Fruit fly (Drosophila melanogaster) whole organism, prepupa: ENCODE results near the gene CG12728.

Experiments
- Blimp-1 ChIP-seq: fragments of 200-800 bp; sonication (Bioruptor generic); optimal IDR thresholded peaks from 3 replicates; lab custom pipeline; 2017; ENCODE audit warnings: missing biosample characterization, missing genetic modification characterization, mild to moderate bottlenecking, moderate library complexity, missing genetic modification reagents
- CG11294 ChIP-seq: fragments of 200-800 bp; sonication (Bioruptor generic); IDR thresholded peaks from 2 replicates; pipeline ENCODE4 v1.3.6; 2022; ENCODE audit warnings: missing biosample characterization, missing genetic modification characterization
- CG11762 ChIP-seq: fragments of 200-800 bp; sonication (Bioruptor generic); optimal IDR thresholded peaks from 3 replicates; lab custom pipeline; 2016; ENCODE audit warnings: missing biosample characterization, missing genetic modification characterization; ENCODE audit not compliant: insufficient read depth
- CG11902 ChIP-seq: fragments of 200-800 bp; sonication (Bioruptor generic); optimal IDR thresholded peaks from 3 replicates; lab custom pipeline; 2016; ENCODE audit warnings: missing biosample characterization, missing genetic modification characterization
- CG15336 ChIP-seq: fragments of 200-800 bp; sonication (Bioruptor generic); IDR thresholded peaks from 2 replicates; pipeline ENCODE4 v1.3.6; 2022; ENCODE audit warnings: missing biosample characterization, missing genetic modification characterization
- CG1621 ChIP-seq: fragments of 200-800 bp; sonication (Bioruptor generic); optimal IDR thresholded peaks from 3 replicates; lab custom pipeline; 2018; ENCODE audit warnings: missing biosample characterization, mild to moderate bottlenecking, missing genetic modification characterization
- CG16779 ChIP-seq: fragments of 200-800 bp; sonication (Bioruptor generic); optimal IDR thresholded peaks from 3 replicates; lab custom pipeline; 2017; ENCODE audit warnings: missing biosample characterization, mild to moderate bottlenecking, missing genetic modification characterization
- CG31627 ChIP-seq: fragments of 200-800 bp; sonication (Bioruptor generic); optimal IDR thresholded peaks from 3 replicates; lab custom pipeline; 2016; ENCODE audit warnings: missing biosample characterization, missing genetic modification characterization
- CG32006 ChIP-seq: fragments of 200-800 bp; sonication (Bioruptor generic); optimal IDR thresholded peaks from 3 replicates; lab custom pipeline; 2017; ENCODE audit warnings: missing biosample characterization, mild to moderate bottlenecking, missing genetic modification characterization
- CG34406 ChIP-seq: fragments of 200-800 bp; sonication (Bioruptor generic); optimal IDR thresholded peaks from 3 replicates; lab custom pipeline; 2016; ENCODE audit warnings: missing biosample characterization, missing genetic modification characterization
- CG3919 ChIP-seq: fragments of 200-800 bp; sonication (Bioruptor generic); optimal IDR thresholded peaks from 3 replicates; lab custom pipeline; 2016; ENCODE audit warnings: missing biosample characterization, missing genetic modification characterization
- CG4318 ChIP-seq: fragments of 200-800 bp; sonication (Bioruptor generic); optimal IDR thresholded peaks from 3 replicates; lab custom pipeline; 2017; ENCODE audit warnings: missing biosample characterization, mild to moderate bottlenecking, missing genetic modification characterization
- CG6163 ChIP-seq: fragments of 200-800 bp; sonication (Bioruptor generic); IDR thresholded peaks from 3 replicates; pipeline ENCODE4 v1.3.6; 2022; ENCODE audit warnings: missing biosample characterization, missing genetic modification characterization
- CG6276 ChIP-seq: fragments of 200-800 bp; sonication (Bioruptor generic); optimal IDR thresholded peaks from 2 replicates; lab custom pipeline; 2017; ENCODE audit warnings: missing biosample characterization, mild to moderate bottlenecking, missing genetic modification characterization
- CG6808 ChIP-seq: fragments of 200-800 bp; sonication (Bioruptor generic); optimal IDR thresholded peaks from 3 replicates; lab custom pipeline; 2017; ENCODE audit warnings: missing biosample characterization, missing genetic modification characterization, mild to moderate bottlenecking, moderate library complexity, missing genetic modification reagents
- CG6854 ChIP-seq: fragments of 200-800 bp; sonication (Bioruptor generic); optimal IDR thresholded peaks from 2 replicates; lab custom pipeline; 2017; ENCODE audit warnings: missing biosample characterization, mild to moderate bottlenecking, missing genetic modification characterization
- CG8119 ChIP-seq: fragments of 200-800 bp; sonication (Bioruptor generic); IDR thresholded peaks from 3 replicates; pipeline ENCODE4 v1.3.6; 2022; ENCODE audit warnings: missing biosample characterization, missing genetic modification characterization
- CG8319 ChIP-seq: fragments of 200-800 bp; sonication (Bioruptor generic); optimal IDR thresholded peaks from 3 replicates; lab custom pipeline; 2016; ENCODE audit warnings: missing biosample characterization, missing genetic modification characterization
- CG8632 ChIP-seq: fragments of 200-800 bp; sonication (Bioruptor generic); optimal IDR thresholded peaks from 3 replicates; lab custom pipeline; 2016; ENCODE audit warnings: missing biosample characterization, missing genetic modification characterization
- CG9139 ChIP-seq: fragments of 200-800 bp; sonication (Bioruptor generic); optimal IDR thresholded peaks from 3 replicates; lab custom pipeline; 2017; ENCODE audit warnings: missing biosample characterization, mild to moderate bottlenecking, missing genetic modification characterization
- Eip78C ChIP-seq: fragments of 200-800 bp; sonication (Bioruptor generic); peaks from one replicate; lab custom pipeline; 2016; ENCODE audit warnings: missing biosample characterization, missing genetic modification characterization
- Eip93F ChIP-seq: fragments of 200-800 bp; sonication (Bioruptor generic); optimal IDR thresholded peaks from 2 replicates; lab custom pipeline; 2016; ENCODE audit warnings: missing biosample characterization, mild to moderate bottlenecking, missing genetic modification characterization
- Ets21C ChIP-seq: fragments of 200-800 bp; sonication (Bioruptor generic); optimal IDR thresholded peaks from 3 replicates; lab custom pipeline; 2016; ENCODE audit warnings: missing biosample characterization, missing genetic modification characterization
- Ets96B ChIP-seq: fragments of 200-800 bp; optimal IDR thresholded peaks from 2 replicates; lab custom pipeline; 2019; ENCODE audit warnings: missing biosample characterization, mild to moderate bottlenecking, missing genetic modification characterization, moderate library complexity
- Hr38 ChIP-seq: sonication (Bioruptor generic); optimal IDR thresholded peaks from 2 replicates; lab custom pipeline; 2016; ENCODE audit warnings: missing biosample characterization, missing genetic modification characterization
- Hr39 ChIP-seq: fragments of 200-800 bp; sonication (Bioruptor generic); optimal IDR thresholded peaks from 2 replicates; lab custom pipeline; 2016; ENCODE audit warnings: missing biosample characterization, missing genetic modification characterization
- Hr4 ChIP-seq: fragments of 200-800 bp; sonication (Bioruptor generic); optimal IDR thresholded peaks from 3 replicates; lab custom pipeline; 2016; ENCODE audit warnings: missing biosample characterization, missing genetic modification characterization
- Lpt ChIP-seq: fragments of 200-800 bp; sonication (Bioruptor generic); optimal IDR thresholded peaks from 3 replicates; lab custom pipeline; 2016; ENCODE audit warnings: missing biosample characterization, missing genetic modification characterization
- Met ChIP-seq: fragments of 200-800 bp; sonication (Bioruptor generic); optimal IDR thresholded peaks from 3 replicates; lab custom pipeline; 2016; ENCODE audit warnings: missing biosample characterization, missing genetic modification characterization
- Smox ChIP-seq: fragments of 200-800 bp; sonication (Bioruptor generic); optimal IDR thresholded peaks from 3 replicates; lab custom pipeline; 2016; ENCODE audit warnings: missing biosample characterization, missing genetic modification characterization
- Sox15 ChIP-seq: fragments of 200-800 bp; sonication (Bioruptor generic); optimal IDR thresholded peaks from 3 replicates; lab custom pipeline; 2016; ENCODE audit warnings: missing biosample characterization, missing genetic modification characterization
- cyc ChIP-seq: fragments of 200-800 bp; sonication (Bioruptor generic); optimal IDR thresholded peaks from 3 replicates; lab custom pipeline; 2016; ENCODE audit warnings: missing biosample characterization, missing genetic modification characterization
- dsx ChIP-seq: fragments of 200-800 bp; optimal IDR thresholded peaks from 3 replicates; lab custom pipeline; 2019; ENCODE audit warnings: missing biosample characterization, mild to moderate bottlenecking, missing genetic modification characterization, moderate library complexity; ENCODE audit not compliant: poor library complexity, severe bottlenecking
- eg ChIP-seq: fragments of 200-800 bp; sonication (Bioruptor generic); IDR thresholded peaks from 3 replicates; pipeline ENCODE4 v1.3.6; 2022; ENCODE audit warnings: missing biosample characterization, missing genetic modification characterization
- fd59A ChIP-seq: fragments of 200-800 bp; sonication (Bioruptor generic); optimal IDR thresholded peaks from 2 replicates; lab custom pipeline; 2017; ENCODE audit warnings: missing biosample characterization, mild to moderate bottlenecking, missing genetic modification characterization, missing genetic modification reagents
- fd85E ChIP-seq: fragments of 200-800 bp; sonication (Bioruptor generic); optimal IDR thresholded peaks from 3 replicates; lab custom pipeline; 2016; ENCODE audit warnings: missing biosample characterization, missing genetic modification characterization
- lz ChIP-seq: fragments of 200-800 bp; sonication (Bioruptor generic); optimal IDR thresholded peaks from 3 replicates; lab custom pipeline; 2016; ENCODE audit warnings: missing biosample characterization, missing genetic modification characterization
- net ChIP-seq: fragments of 200-800 bp; sonication (Bioruptor generic); optimal IDR thresholded peaks from 3 replicates; lab custom pipeline; 2016; ENCODE audit warnings: missing biosample characterization, missing genetic modification characterization
- pdm3 ChIP-seq: fragments of 200-800 bp; sonication (Bioruptor generic); optimal IDR thresholded peaks from 3 replicates; lab custom pipeline; 2016; ENCODE audit warnings: missing biosample characterization, missing genetic modification characterization
- spab ChIP-seq: fragments of 200-800 bp; sonication (Bioruptor generic); optimal IDR thresholded peaks from 2 replicates; lab custom pipeline; 2017; ENCODE audit warnings: missing biosample characterization, mild to moderate bottlenecking, missing genetic modification characterization, missing genetic modification reagents
- ss ChIP-seq, 2 experiments: fragments of 200-800 bp; sonication (Bioruptor generic); optimal IDR thresholded peaks; 2 replicates in 1 of 2; 3 replicates in 1 of 2; lab custom pipeline; 2017 to 2018; ENCODE audit warnings: mild to moderate bottlenecking in 2 of 2, missing biosample characterization in 2 of 2, missing genetic modification characterization in 2 of 2, moderate library complexity in 1 of 2
- svp ChIP-seq: fragments of 200-800 bp; sonication (Bioruptor generic); peaks from one replicate; lab custom pipeline; 2016; ENCODE audit warnings: missing biosample characterization, missing genetic modification characterization
- topi ChIP-seq: fragments of 200-800 bp; sonication (Bioruptor generic); optimal IDR thresholded peaks from 3 replicates; lab custom pipeline; 2016; ENCODE audit warnings: missing biosample characterization, missing genetic modification characterization
- vri ChIP-seq: fragments of 200-800 bp; sonication (Bioruptor generic); optimal IDR thresholded peaks from 3 replicates; lab custom pipeline; 2016; ENCODE audit warnings: missing biosample characterization, mild to moderate bottlenecking, missing genetic modification characterization

Gene CG12728

DNA sequence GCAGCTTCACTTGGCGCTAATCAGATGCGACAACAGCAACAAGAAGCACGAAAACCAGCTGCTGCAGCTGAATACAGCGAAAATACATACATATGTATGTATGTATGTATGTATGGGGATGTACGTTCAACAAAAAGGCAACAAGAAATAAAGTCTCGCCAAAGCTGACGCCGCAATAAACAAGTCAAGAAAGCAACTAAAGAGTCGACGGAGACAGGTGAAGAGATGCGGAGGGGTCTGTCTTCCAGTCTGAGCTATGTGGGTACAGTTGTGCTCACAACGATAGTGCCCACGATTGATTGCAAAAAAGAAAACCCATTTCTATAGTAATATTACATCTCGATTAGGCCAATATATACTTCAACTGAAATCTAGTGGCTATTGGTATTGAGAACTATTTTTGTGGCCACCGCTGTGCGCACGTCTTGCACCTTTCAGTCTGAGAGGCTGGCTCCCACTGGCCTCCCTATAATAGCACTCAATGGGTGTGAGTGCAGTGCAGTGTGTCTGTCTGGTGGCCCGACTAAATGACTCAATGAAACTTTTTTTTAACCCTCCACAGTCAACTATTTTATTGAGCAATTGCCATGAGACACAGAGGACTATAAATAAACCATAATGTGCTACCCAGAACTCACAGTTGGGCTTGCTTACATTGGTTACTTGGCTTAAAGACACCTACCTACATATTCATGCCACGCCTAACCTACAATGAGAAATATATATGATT is 46.4 kb upstream of the CG12728 start (continued):
- TF ChIP-seq Met (GFP tag; lab: Kevin White, UChicago): peak; percentile 95
- TF ChIP-seq CG6163: peak; percentile 99
- TF ChIP-seq CG32006 (GFP tag; lab: Kevin White, UChicago): peak; percentile 99
- peak; percentile 99 for TF ChIP-seq Lpt (GFP tag; lab: Kevin White, UChicago)
- TF ChIP-seq CG6808 (GFP tag; lab: Kevin White, UChicago): peak; percentile 99
- peak; percentile 95 for TF ChIP-seq Hr38 (GFP tag; lab: Kevin White, UChicago)
- TF ChIP-seq Ets96B (tag; lab: Kevin White, UChicago): peak; percentile 99
- peak; percentile 93 for TF ChIP-seq Ets21C (GFP tag; lab: Kevin White, UChicago)
- TF ChIP-seq CG6854 (GFP tag; lab: Kevin White, UChicago): peak; percentile 95
- TF ChIP-seq CG11762 (GFP tag; lab: Kevin White, UChicago): peak; percentile 99
- TF ChIP-seq Hr4: peak; percentile 99
- peak; percentile 99 for TF ChIP-seq fd59A
- TF ChIP-seq lz (GFP tag; lab: Kevin White, UChicago): peak; percentile 97
- peak; percentile 98 for TF ChIP-seq cyc
- TF ChIP-seq CG4318 (GFP tag; lab: Kevin White, UChicago): peak; percentile 98
- peak; percentile 98 for TF ChIP-seq CG6276 (GFP tag; lab: Kevin White, UChicago)
- peak; percentile 96 for TF ChIP-seq CG31627
- peak; percentile 99 for TF ChIP-seq CG9139 (GFP tag; lab: Kevin White, UChicago)
- peak; percentile 83 for TF ChIP-seq Blimp-1 (GFP tag; lab: Kevin White, UChicago)
- TF ChIP-seq fd85E (GFP tag; lab: Kevin White, UChicago): peak; percentile 96
- peak; percentile 98 for TF ChIP-seq CG8632 (GFP tag; lab: Kevin White, UChicago)
- TF ChIP-seq pdm3: peak; percentile 99
- TF ChIP-seq Hr39 (GFP tag; lab: Kevin White, UChicago): peak; percentile 97
- peak; percentile 97 for TF ChIP-seq CG11294
- peak; percentile 99 for TF ChIP-seq net (GFP tag; lab: Kevin White, UChicago)
- TF ChIP-seq, all 60 proteins: peak for 60

DNA sequence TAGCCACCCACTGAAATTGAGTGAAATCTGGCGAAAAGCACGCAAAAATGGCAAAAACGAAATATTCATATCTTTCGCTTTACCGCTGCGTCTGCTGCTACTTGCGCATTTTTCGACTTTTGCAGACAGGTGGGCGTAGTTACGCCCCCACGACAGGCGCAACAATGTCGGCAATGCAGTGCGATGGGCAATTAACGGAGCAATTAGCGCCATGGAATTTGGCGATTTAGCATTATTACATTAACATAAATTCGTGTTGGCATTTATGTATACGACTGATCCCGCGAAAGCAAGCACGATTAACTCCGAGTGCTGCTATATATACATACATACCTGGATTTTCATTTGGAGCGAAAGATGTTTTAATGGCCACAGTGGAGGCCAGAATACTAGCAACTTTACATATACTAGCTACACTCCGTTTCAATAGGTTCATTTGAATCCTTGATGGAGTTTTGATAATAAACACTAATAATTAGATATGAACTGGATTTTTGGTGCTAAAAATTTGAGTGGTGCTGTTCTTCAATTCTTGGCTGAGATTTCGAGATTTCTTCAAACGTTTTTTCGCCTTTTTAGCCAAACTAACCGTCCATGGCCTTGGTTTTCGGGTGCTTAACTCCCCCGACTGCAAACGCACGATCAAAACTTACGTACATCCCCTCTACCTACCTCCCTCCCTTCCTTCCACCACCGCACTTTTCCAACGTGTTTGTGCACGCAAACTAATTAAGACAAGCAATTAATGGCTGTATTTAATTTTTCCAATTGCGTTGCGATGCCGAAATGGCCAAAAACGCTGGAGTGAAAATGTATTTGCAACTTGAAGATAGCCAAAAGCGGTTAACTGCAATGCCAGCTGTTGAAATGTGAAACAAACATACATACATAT is 45.4 kb upstream of the CG12728 start:
- TF ChIP-seq spab (GFP tag; lab: Kevin White, UChicago) (peak; percentile 16), CG11902 (peak; percentile 23), Hr38 (GFP tag; lab: Kevin White, UChicago) (no peak), CG8632 (GFP tag; lab: Kevin White, UChicago) (peak; percentile 58), Sox15 (peak; percentile 35), Blimp-1 (GFP tag; lab: Kevin White, UChicago) (no peak), CG31627 (peak; percentile 68), CG16779 (tag; lab: Kevin White, UChicago) (no peak), CG6163 (peak; percentile 84), lz (GFP tag; lab: Kevin White, UChicago) (peak; percentile 60), Smox (peak; percentile 71), CG8319 (GFP tag; lab: Kevin White, UChicago) (no peak), Hr4 (peak; percentile 57), CG8119 (GFP tag; lab: Robert Waterston, UW) (peak; percentile 69; the same call in 2 of the 3 replicates), dsx (GFP tag; lab: Kevin White, UChicago) (peak; percentile 44), vri (peak; percentile 38), CG4318 (GFP tag; lab: Kevin White, UChicago) (peak; percentile 44), svp (GFP tag; lab: Kevin White, UChicago) (peak; percentile 86), CG3919 (peak; percentile 53), CG9139 (GFP tag; lab: Kevin White, UChicago) (no peak), Eip78C (GFP tag; lab: Kevin White, UChicago) (peak; percentile 90), Eip93F (no peak), CG6808 (GFP tag; lab: Kevin White, UChicago) (peak; percentile 28), Met (GFP tag; lab: Kevin White, UChicago) (peak; percentile 57), CG34406 (GFP tag; lab: Kevin White, UChicago) (peak; percentile 70), ss (GFP tag; optimal IDR thresholded peaks at IDR 0.05; lab: Kevin White, UChicago) (peak; percentile 38 to 40), cyc (peak; percentile 39), CG6854 (GFP tag; lab: Kevin White, UChicago) (no peak), CG15336 (GFP tag; lab: Robert Waterston, UW) (peak; percentile 76), eg (GFP tag; lab: Robert Waterston, UW) (peak; percentile 83), CG11294 (no peak), CG1621 (tag; lab: Kevin White, UChicago) (peak; percentile 57), topi (GFP tag; lab: Kevin White, UChicago) (peak; percentile 64)
